Worm (Caenorhabditis elegans) whole organism, young adult: ENCODE measurements around the gene F59B1.8.

ENCODE experiments used
- B0019.2 ChIP-seq: fragments of 200-800 bp; sonication (Bioruptor generic); conservative IDR thresholded peaks from 2 replicates; pipeline ENCODE4 v1.3.6; 2022; ENCODE audit warnings: missing genetic modification reagents, missing genetic modification characterization, missing compliant biosample characterization
- B0261.1 ChIP-seq: sonication (generic microtip); optimal IDR thresholded peaks from 2 replicates; lab custom pipeline; 2016; ENCODE audit warnings: mild to moderate bottlenecking, missing genetic modification characterization, moderate library complexity, missing compliant biosample characterization
- B0336.3 ChIP-seq: fragments of 200-800 bp; sonication (Bioruptor generic); IDR thresholded peaks from 2 replicates; pipeline ENCODE4 v1.3.6; 2022; ENCODE audit warnings: missing genetic modification characterization, missing compliant biosample characterization
- C06A6.2 ChIP-seq: fragments of 200-800 bp; sonication (Bioruptor generic); conservative IDR thresholded peaks from 2 replicates; pipeline ENCODE4 v1.3.6; 2022; ENCODE audit warnings: missing genetic modification characterization, missing compliant biosample characterization
- C17E4.6 ChIP-seq: fragments of 200-800 bp; sonication (Bioruptor generic); IDR thresholded peaks from 2 replicates; pipeline ENCODE4 v1.3.6; 2022; ENCODE audit warnings: missing genetic modification reagents, missing genetic modification characterization, missing compliant biosample characterization
- D2030.7 ChIP-seq: fragments of 200-800 bp; sonication (Bioruptor generic); IDR thresholded peaks from 2 replicates; pipeline ENCODE4 v1.3.6; 2022; ENCODE audit warnings: missing genetic modification reagents, missing genetic modification characterization, missing compliant biosample characterization
- F22D6.2 ChIP-seq: sonication (generic microtip); optimal IDR thresholded peaks from 2 replicates; lab custom pipeline; 2016; ENCODE audit warnings: mild to moderate bottlenecking, missing genetic modification characterization, missing compliant biosample characterization
- F49E8.2 ChIP-seq: sonication (generic microtip); optimal IDR thresholded peaks from 3 replicates; lab custom pipeline; 2017; ENCODE audit warnings: missing genetic modification characterization, mild to moderate bottlenecking, missing compliant biosample characterization, antibody characterized with exemption, moderate library complexity; ENCODE audit not compliant: insufficient read depth
- F57C9.4 ChIP-seq: sonication (generic microtip); optimal IDR thresholded peaks from 2 replicates; lab custom pipeline; 2017; ENCODE audit warnings: mild to moderate bottlenecking, missing genetic modification characterization, missing compliant biosample characterization
- Y53G8AR.9 ChIP-seq: fragments of 200-800 bp; sonication (Bioruptor generic); conservative IDR thresholded peaks from 2 replicates; pipeline ENCODE4 v1.3.6; 2022; ENCODE audit warnings: missing genetic modification reagents, missing genetic modification characterization, missing compliant biosample characterization
- akir-1 ChIP-seq: fragments of 200-800 bp; sonication (Bioruptor generic); optimal IDR thresholded peaks from 2 replicates; lab custom pipeline; 2018; ENCODE audit warnings: mild to moderate bottlenecking, missing genetic modification characterization, moderate library complexity, missing compliant biosample characterization
- aptf-2 ChIP-seq: fragments of 200-800 bp; sonication (Bioruptor generic); conservative IDR thresholded peaks from 2 replicates; pipeline ENCODE4 v1.3.6; 2022; ENCODE audit warnings: missing genetic modification reagents, missing genetic modification characterization, missing compliant biosample characterization
- atf-7 ChIP-seq: sonication (generic microtip); optimal IDR thresholded peaks from 2 replicates; lab custom pipeline; 2017; ENCODE audit warnings: mild to moderate bottlenecking, missing genetic modification characterization, missing compliant biosample characterization
- attf-3 ChIP-seq: fragments of 200-800 bp; sonication (Bioruptor generic); conservative IDR thresholded peaks from 2 replicates; pipeline ENCODE4 v1.3.6; 2022; ENCODE audit warnings: missing genetic modification reagents, missing genetic modification characterization, missing compliant biosample characterization
- attf-5 ChIP-seq: fragments of 200-800 bp; sonication (Bioruptor generic); optimal IDR thresholded peaks from 2 replicates; lab custom pipeline; 2018; ENCODE audit warnings: mild to moderate bottlenecking, missing genetic modification characterization, missing compliant biosample characterization
- attf-6 ChIP-seq: fragments of 200-800 bp; sonication (Bioruptor generic); IDR thresholded peaks from 2 replicates; pipeline ENCODE4 v1.3.6; 2022; ENCODE audit warnings: missing genetic modification reagents, missing genetic modification characterization, missing compliant biosample characterization
- bed-2 ChIP-seq: fragments of 200-800 bp; sonication (Bioruptor generic); IDR thresholded peaks from 2 replicates; pipeline ENCODE4 v1.3.6; 2022; ENCODE audit warnings: missing genetic modification reagents, missing genetic modification characterization, missing compliant biosample characterization
- cebp-2 ChIP-seq: fragments of 200-800 bp; sonication (Bioruptor generic); IDR thresholded peaks from 2 replicates; pipeline ENCODE4 v1.3.6; 2022; ENCODE audit warnings: missing genetic modification characterization, missing compliant biosample characterization
- ceh-27 ChIP-seq: fragments of 200-800 bp; sonication (Bioruptor generic); optimal IDR thresholded peaks from 2 replicates; lab custom pipeline; 2018; ENCODE audit warnings: mild to moderate bottlenecking, missing genetic modification characterization, moderate library complexity, missing compliant biosample characterization
- ceh-40 ChIP-seq: fragments of 200-800 bp; sonication (Bioruptor generic); IDR thresholded peaks from 2 replicates; pipeline ENCODE4 v1.3.6; 2022; ENCODE audit warnings: missing genetic modification characterization, missing compliant biosample characterization
- chd-7 ChIP-seq: sonication (generic microtip); optimal IDR thresholded peaks from 2 replicates; lab custom pipeline; 2016; ENCODE audit warnings: mild to moderate bottlenecking, missing genetic modification characterization, moderate library complexity, missing compliant biosample characterization
- hlh-26 ChIP-seq: fragments of 200-800 bp; sonication (Bioruptor generic); conservative IDR thresholded peaks from 2 replicates; pipeline ENCODE4 v1.3.6; 2022; ENCODE audit warnings: missing genetic modification reagents, missing genetic modification characterization, missing compliant biosample characterization
- hmg-1.2 ChIP-seq: fragments of 200-800 bp; sonication (Bioruptor generic); IDR thresholded peaks from 2 replicates; pipeline ENCODE4 v1.3.6; 2022; ENCODE audit warnings: missing genetic modification reagents, missing genetic modification characterization, missing compliant biosample characterization
- hmg-20 ChIP-seq: fragments of 200-800 bp; sonication (Bioruptor generic); IDR thresholded peaks from 2 replicates; pipeline ENCODE4 v1.3.6; 2022; ENCODE audit warnings: missing genetic modification reagents, missing genetic modification characterization, missing compliant biosample characterization
- let-526 ChIP-seq: fragments of 200-800 bp; sonication (Bioruptor generic); IDR thresholded peaks from 2 replicates; pipeline ENCODE4 v1.3.6; 2022; ENCODE audit warnings: missing genetic modification reagents, missing genetic modification characterization, missing compliant biosample characterization
- lin-26 ChIP-seq: fragments of 200-800 bp; sonication (Bioruptor generic); IDR thresholded peaks from 2 replicates; pipeline ENCODE4 v1.3.6; 2022; ENCODE audit warnings: missing genetic modification reagents, missing genetic modification characterization, missing compliant biosample characterization
- lin-40 ChIP-seq: sonication (generic microtip); optimal IDR thresholded peaks from 2 replicates; lab custom pipeline; 2016; ENCODE audit warnings: missing genetic modification characterization, mild to moderate bottlenecking, missing compliant biosample characterization, missing genotype, missing genetic modification reagents
- lir-1 ChIP-seq: fragments of 200-800 bp; sonication (Bioruptor generic); conservative IDR thresholded peaks from 2 replicates; pipeline ENCODE4 v1.3.6; 2022; ENCODE audit warnings: missing genetic modification reagents, missing genetic modification characterization, missing compliant biosample characterization
- mcd-1 ChIP-seq: fragments of 200-800 bp; sonication (Bioruptor generic); IDR thresholded peaks from 2 replicates; pipeline ENCODE4 v1.3.6; 2022; ENCODE audit warnings: missing genetic modification reagents, missing genetic modification characterization, missing compliant biosample characterization
- mel-28 ChIP-seq: sonication (generic microtip); optimal IDR thresholded peaks from 2 replicates; lab custom pipeline; 2016; ENCODE audit warnings: borderline replicate concordance, mild to moderate bottlenecking, missing genetic modification characterization, missing compliant biosample characterization
- nfya-1 ChIP-seq: sonication (generic microtip); optimal IDR thresholded peaks from 2 replicates; lab custom pipeline; 2017; ENCODE audit warnings: antibody characterized with exemption, missing compliant biosample characterization, missing genetic modification characterization, borderline replicate concordance; ENCODE audit not compliant: insufficient read depth
- nhr-120 ChIP-seq: fragments of 200-800 bp; sonication (Bioruptor generic); IDR thresholded peaks from 2 replicates; pipeline ENCODE4 v1.3.6; 2022; ENCODE audit warnings: missing genetic modification characterization, missing compliant biosample characterization
- repo-1 ChIP-seq: sonication (generic microtip); optimal IDR thresholded peaks from 2 replicates; lab custom pipeline; 2017; ENCODE audit warnings: mild to moderate bottlenecking, missing genetic modification characterization, missing compliant biosample characterization
- rpc-1 ChIP-seq, 2 experiments: fragments of 150-350 bp in 1 of 2; sonication (generic microtip) in 1 of 2; optimal IDR thresholded peaks; 2 replicates each; lab custom pipeline; 2014 to 2018; ENCODE audit warnings: missing biosample characterization in 1 of 2, missing genetic modification characterization in 1 of 2, missing genetic modification reagents in 1 of 2, missing genotype in 1 of 2
- sptf-2 ChIP-seq: fragments of 200-800 bp; sonication (Bioruptor generic); optimal IDR thresholded peaks from 2 replicates; lab custom pipeline; 2018; ENCODE audit warnings: mild to moderate bottlenecking, missing genetic modification characterization, missing compliant biosample characterization
- tbx-9 ChIP-seq: sonication (generic microtip); optimal IDR thresholded peaks from 2 replicates; lab custom pipeline; 2016; ENCODE audit warnings: borderline replicate concordance, missing genetic modification characterization, inconsistent platforms, missing compliant biosample characterization
- unc-130 ChIP-seq: sonication (generic microtip); optimal IDR thresholded peaks from 2 replicates; lab custom pipeline; 2016; ENCODE audit warnings: missing genetic modification reagents, missing genetic modification characterization, missing compliant biosample characterization
- zfh-2 ChIP-seq: fragments of 200-800 bp; sonication (Bioruptor generic); conservative IDR thresholded peaks from 2 replicates; pipeline ENCODE4 v1.3.6; 2022; ENCODE audit warnings: missing genetic modification reagents, missing genetic modification characterization, missing compliant biosample characterization
- ztf-18 ChIP-seq: sonication (generic microtip); optimal IDR thresholded peaks from 2 replicates; lab custom pipeline; 2016; ENCODE audit warnings: missing genotype, mild to moderate bottlenecking, missing genetic modification characterization, missing compliant biosample characterization
- ztf-22 ChIP-seq: fragments of 200-800 bp; sonication (Bioruptor generic); optimal IDR thresholded peaks from 2 replicates; lab custom pipeline; 2018; ENCODE audit warnings: mild to moderate bottlenecking, missing genetic modification characterization, moderate library complexity, missing compliant biosample characterization
- ztf-25 ChIP-seq: fragments of 200-800 bp; sonication (Bioruptor generic); IDR thresholded peaks from 2 replicates; pipeline ENCODE4 v1.3.6; 2022; ENCODE audit warnings: missing genetic modification reagents, missing genetic modification characterization, missing compliant biosample characterization
- ztf-6 ChIP-seq: fragments of 200-800 bp; sonication (Bioruptor generic); IDR thresholded peaks from 2 replicates; pipeline ENCODE4 v1.3.6; 2022; ENCODE audit warnings: missing genetic modification reagents, missing genetic modification characterization, missing compliant biosample characterization

F59B1.8 gene

DNA sequence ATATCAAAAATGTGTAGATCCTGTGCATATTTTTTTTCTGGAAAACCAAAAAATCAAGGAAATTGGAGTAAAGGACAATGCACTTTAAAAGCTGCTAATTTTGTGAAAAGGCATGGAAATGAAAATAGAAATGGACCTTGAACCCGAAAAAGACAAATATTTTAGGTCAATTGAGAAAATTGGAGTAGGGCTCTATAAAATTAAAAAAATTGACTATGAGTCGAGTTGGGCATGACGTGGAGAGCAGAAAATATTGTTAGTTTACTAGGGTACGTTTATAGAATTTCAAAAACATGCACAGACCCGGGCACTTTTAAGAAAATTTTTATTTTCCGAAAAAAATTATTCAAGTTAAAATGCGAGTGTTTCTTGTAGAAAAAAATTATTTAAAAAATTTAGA lies 15.4 kb upstream of the F59B1.8 start, which contains the start of gene acr-23:
TSS of gene acr-23 (minus strand) at position 101 of the 400 bp plus-strand sequence.
- TF ChIP-seq unc-130 (GFP tag; lab: Kevin White, UChicago): no peak
- no peak for TF ChIP-seq lir-1 (GFP tag; lab: Robert Waterston, UW)
- no peak for TF ChIP-seq hmg-20 (GFP tag; lab: Robert Waterston, UW)

DNA sequence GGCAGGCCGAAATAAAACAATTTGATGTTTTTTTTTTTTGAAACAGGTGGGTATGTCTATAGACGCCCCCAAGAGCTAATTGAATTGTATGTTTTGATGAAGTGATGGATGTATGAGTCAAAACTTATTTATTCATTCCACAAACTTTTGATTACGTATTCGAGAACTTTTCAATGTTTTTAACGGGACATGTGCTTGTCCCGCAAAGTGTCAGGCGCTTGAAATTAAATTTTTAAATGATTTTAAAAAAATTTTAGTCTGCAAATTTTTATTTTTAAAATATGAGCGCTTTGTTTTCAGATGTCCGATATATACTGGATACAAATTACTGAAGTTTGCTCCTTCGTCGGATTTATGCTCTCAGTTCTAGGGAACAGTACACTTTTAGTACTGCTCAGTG lies 5.4 kb upstream of the F59B1.8 start, which contains the start of gene str-114:
TSS of gene str-114 (plus strand) at position 301 of the 400 bp plus-strand sequence.
- no peak for TF ChIP-seq unc-130 (GFP tag; lab: Kevin White, UChicago)
- TF ChIP-seq aptf-2 (GFP tag; lab: Robert Waterston, UW): no peak
- no peak for TF ChIP-seq ztf-22 (GFP tag; lab: Kevin White, UChicago)
- no peak for TF ChIP-seq C17E4.6
- TF ChIP-seq ceh-40 (GFP tag; lab: Robert Waterston, UW): no peak
- TF ChIP-seq Y53G8AR.9: no peak
- no peak for TF ChIP-seq C06A6.2 (GFP tag; lab: Robert Waterston, UW)
- TF ChIP-seq nfya-1 (tag; lab: Kevin White, UChicago): no peak
- no peak for TF ChIP-seq D2030.7 (GFP tag; lab: Robert Waterston, UW)
- no peak for TF ChIP-seq atf-7
- no peak for TF ChIP-seq sptf-2 (GFP tag; lab: Kevin White, UChicago)
- no peak for TF ChIP-seq attf-5
- no peak for TF ChIP-seq bed-2 (GFP tag; lab: Robert Waterston, UW)
- TF ChIP-seq B0336.3 (GFP tag; lab: Robert Waterston, UW): no peak
- TF ChIP-seq, all 124 proteins: peak for 0

DNA sequence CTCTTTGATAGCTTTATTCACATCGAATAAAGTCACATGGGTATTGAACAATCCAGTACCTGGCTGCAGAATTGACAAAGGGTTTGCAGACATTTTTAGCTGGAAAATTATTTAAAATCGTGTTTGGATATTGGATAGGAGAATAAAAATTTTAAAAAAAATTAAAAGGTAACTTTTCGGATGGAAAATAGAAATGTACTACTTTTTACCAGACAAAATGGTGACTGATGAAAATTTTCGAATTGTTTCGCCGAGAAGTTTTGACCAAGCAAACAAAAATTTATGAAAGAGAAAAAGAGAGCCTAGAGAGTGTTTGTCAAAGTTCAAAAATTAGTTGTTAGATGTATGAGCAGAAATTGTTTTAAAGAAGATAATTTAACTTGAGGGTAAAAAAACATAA lies 3.8 kb upstream of the F59B1.8 start, which contains the start of gene F59B1.10:
TSS of gene F59B1.10 (minus strand) at position 101 of the 400 bp plus-strand sequence.
- TF ChIP-seq ztf-6 (GFP tag; lab: Robert Waterston, UW): no peak
- TF ChIP-seq lin-26 (GFP tag; lab: Robert Waterston, UW): no peak
- TF ChIP-seq repo-1 (tag; lab: Kevin White, UChicago): no peak
- no peak for TF ChIP-seq hlh-26
- no peak for TF ChIP-seq lin-40 (tag; lab: Kevin White, UChicago)
- no peak for TF ChIP-seq F49E8.2 (tag; lab: Kevin White, UChicago)
- TF ChIP-seq cebp-2: no peak
- no peak for TF ChIP-seq let-526
- no peak for TF ChIP-seq akir-1 (GFP tag; lab: Kevin White, UChicago)
- no peak for TF ChIP-seq nhr-120 (GFP tag; lab: Robert Waterston, UW)
- TF ChIP-seq attf-6 (GFP tag; lab: Robert Waterston, UW): no peak
- TF ChIP-seq F22D6.2 (tag; lab: Kevin White, UChicago): no peak
- TF ChIP-seq mcd-1 (GFP tag; lab: Robert Waterston, UW): no peak

DNA sequence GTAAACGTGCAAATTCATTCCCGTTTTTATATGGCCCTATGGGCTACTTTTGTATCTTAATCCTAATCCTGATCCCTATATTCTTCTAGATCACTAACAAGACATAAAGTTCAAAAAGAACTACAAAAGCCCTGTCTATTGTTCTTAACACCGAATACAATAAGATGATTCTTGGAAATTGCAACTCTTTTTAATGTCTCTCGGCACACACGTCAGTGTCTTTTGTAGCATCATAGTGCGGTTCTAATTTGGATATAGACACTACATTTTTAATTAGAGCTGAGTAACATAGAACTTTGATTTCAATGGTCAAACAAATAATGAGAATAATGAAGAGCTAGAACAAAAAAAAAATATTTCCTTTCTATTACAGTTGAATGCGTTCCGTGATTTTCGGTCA lies 4.2 kb downstream of the F59B1.8 start:
- no peak for TF ChIP-seq lin-40 (tag; lab: Kevin White, UChicago)
- TF ChIP-seq attf-3 (GFP tag; lab: Robert Waterston, UW): no peak
- no peak for TF ChIP-seq B0261.1
- TF ChIP-seq mcd-1 (GFP tag; lab: Robert Waterston, UW): no peak
- no peak for TF ChIP-seq ceh-27
- TF ChIP-seq hmg-1.2: no peak
- TF ChIP-seq B0019.2 (GFP tag; lab: Robert Waterston, UW): no peak
- no peak for TF ChIP-seq mel-28 (tag; lab: Kevin White, UChicago)
- no peak for TF ChIP-seq C17E4.6
- no peak for TF ChIP-seq zfh-2 (GFP tag; lab: Robert Waterston, UW)
- TF ChIP-seq hmg-20 (GFP tag; lab: Robert Waterston, UW): no peak
- TF ChIP-seq ztf-25 (GFP tag; lab: Robert Waterston, UW): no peak
- TF ChIP-seq F57C9.4: no peak
- no peak for TF ChIP-seq ztf-18 (tag; lab: Kevin White, UChicago)
- TF ChIP-seq rpc-1 (optimal IDR thresholded peaks at IDR 0.05; lab: Kevin White, UChicago): no peak
- TF ChIP-seq rpc-1 (tag; optimal IDR thresholded peaks at IDR 0.05; lab: Kevin White, UChicago): no peak
- TF ChIP-seq tbx-9 (tag; lab: Kevin White, UChicago): no peak
- no peak for TF ChIP-seq chd-7 (tag; lab: Kevin White, UChicago)
- TF ChIP-seq, all 124 proteins: peak for 0
